Worm (Caenorhabditis elegans): Measurements from ENCODE around the gene Y34B4A.10.

- TF ChIP-seq nhr-76 (tag; optimal IDR thresholded peaks at IDR 0.05) (no peak), ZK546.5 (tag; optimal IDR thresholded peaks at IDR 0.05) (no peak), F49E8.2 (tag; optimal IDR thresholded peaks at IDR 0.05; ENCODE audit: borderline replicate concordance) (no peak), daf-19 (GFP tag; conservative IDR thresholded peaks at IDR 0.05) (no peak), spr-1 (tag; optimal IDR thresholded peaks at IDR 0.05) (no peak), T26A8.4 (GFP tag; IDR thresholded peaks at IDR 0.05) (no peak), lin-13 (GFP tag; optimal IDR thresholded peaks at IDR 0.05) (no peak)
Measured at ce11 chrX:5265356-5265755, 15.7 kb downstream of the Y34B4A.10 start.

All from whole organism, L4 larva.